Fruit fly (Drosophila melanogaster): Measurements from ENCODE around the gene CG11696.

CG11696 gene

dm6 chrX:11527088-11527635 lies 46.4 kb upstream of the CG11696 start (continued):
- peak; percentile 88 for TF ChIP-seq crol (GFP tag; IDR thresholded peaks at IDR 0.05)
- TF ChIP-seq Fer2 (tag; optimal IDR thresholded peaks at IDR 0.05): no peak
- TF ChIP-seq dysf (GFP tag; IDR thresholded peaks at IDR 0.05): 0 out of 3 replicates have a peak, but pooled peaks have one; percentile 33

- TF ChIP-seq exex (tag; optimal IDR thresholded peaks at IDR 0.05) (no peak), vfl (GFP tag; optimal IDR thresholded peaks at IDR 0.05) (no peak), CG30020 (tag; optimal IDR thresholded peaks at IDR 0.05) (peak; percentile 49), CG1529 (GFP tag; optimal IDR thresholded peaks at IDR 0.05) (peak; percentile 87), slp2 (GFP tag; optimal IDR thresholded peaks at IDR 0.05) (no peak), Sry-β (GFP tag; optimal IDR thresholded peaks at IDR 0.05) (peak; percentile 44), CG3407 (GFP tag; optimal IDR thresholded peaks at IDR 0.05) (peak; percentile 62), sens-2 (GFP tag; IDR thresholded peaks at IDR 0.05) (peak; percentile 73), HmgD (GFP tag; optimal IDR thresholded peaks at IDR 0.05) (no peak), Med (GFP tag) (peak; percentile 88), CG8388 (GFP tag; optimal IDR thresholded peaks at IDR 0.05) (peak; percentile 81), CG10321 (GFP tag; IDR thresholded peaks at IDR 0.05) (0 out of 2 replicates have a peak, but pooled peaks have one; percentile 12), cas (GFP tag; IDR thresholded peaks at IDR 0.05) (no peak), Hmr (GFP tag; optimal IDR thresholded peaks at IDR 0.05) (peak; percentile 28), Jarid2 (GFP tag; optimal IDR thresholded peaks at IDR 0.05) (peak; percentile 10), CG7987 (GFP tag; optimal IDR thresholded peaks at IDR 0.05) (peak; percentile 22), Atf-2 (GFP tag; optimal IDR thresholded peaks at IDR 0.05) (peak; percentile 13), ranshi (GFP tag; IDR thresholded peaks at IDR 0.05) (peak; percentile 68), psq (GFP tag; optimal IDR thresholded peaks at IDR 0.05) (no peak), Opbp (GFP tag; IDR thresholded peaks at IDR 0.05; ENCODE audit: partially characterized antibody) (no peak), CG17568 (GFP tag; optimal IDR thresholded peaks at IDR 0.05) (peak; percentile 63), CG18619 (GFP tag; optimal IDR thresholded peaks at IDR 0.05) (peak; percentile 64), Lhr (GFP tag; optimal IDR thresholded peaks at IDR 0.05) (peak; percentile 62), bigmax (GFP tag; optimal IDR thresholded peaks at IDR 0.05) (no peak), CG18764 (GFP tag; optimal IDR thresholded peaks at IDR 0.05) (peak; percentile 64), z (GFP tag; IDR thresholded peaks at IDR 0.05) (0 out of 3 replicates have a peak, but pooled peaks have one; percentile 30), so (GFP tag; IDR thresholded peaks at IDR 0.05) (peak; percentile 75), Xbp1 (GFP tag; optimal IDR thresholded peaks at IDR 0.05) (peak; percentile 71), fd3F (GFP tag; optimal IDR thresholded peaks at IDR 0.05) (no peak), CG17359 (tag; optimal IDR thresholded peaks at IDR 0.05) (peak; percentile 79), CG11456 (GFP tag; IDR thresholded peaks at IDR 0.05) (peak; percentile 51; the same call in 1 of the 3 replicates), pnt (GFP tag; optimal IDR thresholded peaks at IDR 0.05) (peak; percentile 47), CG17802 (tag; optimal IDR thresholded peaks at IDR 0.05) (peak; percentile 51), danr (GFP tag; IDR thresholded peaks at IDR 0.05) (peak; percentile 53), BtbVII (GFP tag; optimal IDR thresholded peaks at IDR 0.05) (peak; percentile 39), CG4854 (GFP tag; optimal IDR thresholded peaks at IDR 0.05) (peak; percentile 35), CG2129 (GFP tag; IDR thresholded peaks at IDR 0.05; ENCODE audit: partially characterized antibody) (no peak), CG34422 (GFP tag; IDR thresholded peaks at IDR 0.05) (no peak; the same call in 2 of the 3 replicates), CG11504 (tag; optimal IDR thresholded peaks at IDR 0.05) (peak; percentile 85), Neu2 (GFP tag; optimal IDR thresholded peaks at IDR 0.05; ENCODE audit: borderline replicate concordance) (no peak), chn (GFP tag; optimal IDR thresholded peaks at IDR 0.05) (peak; percentile 74), ci (GFP tag; IDR thresholded peaks at IDR 0.05) (peak; percentile 94), Blimp-1 (GFP tag; optimal IDR thresholded peaks at IDR 0.05) (peak; percentile 89), CG30403 (GFP tag; optimal IDR thresholded peaks at IDR 0.05) (peak; percentile 73)
Observed at dm6 chrX:11528026-11528702, 45.4 kb upstream of the CG11696 start.

All from whole organism, embryonic.